Worm (Caenorhabditis elegans) whole organism, late embryonic: ENCODE data around the gene ZK662.6.

Experiments used
- C38D4.7 ChIP-seq: fragments of 200-800 bp; sonication (Bioruptor generic); optimal IDR thresholded peaks from 2 replicates; lab custom pipeline; 2018; ENCODE audit warnings: mild to moderate bottlenecking, missing genetic modification characterization, moderate library complexity, missing compliant biosample characterization
- T23F11.4 ChIP-seq: fragments of 200-800 bp; sonication (Bioruptor generic); optimal IDR thresholded peaks from 2 replicates; lab custom pipeline; 2018; ENCODE audit warnings: mild to moderate bottlenecking, missing genetic modification characterization, missing compliant biosample characterization
- ceh-14 ChIP-seq: sonication (generic microtip); optimal IDR thresholded peaks from 2 replicates; lab custom pipeline; 2016; ENCODE audit warnings: missing genotype, missing genetic modification characterization, missing compliant biosample characterization
- ceh-2 ChIP-seq: sonication (generic microtip); optimal IDR thresholded peaks from 2 replicates; lab custom pipeline; 2016; ENCODE audit warnings: missing genotype, missing genetic modification characterization, missing compliant biosample characterization
- ceh-22 ChIP-seq: sonication (generic microtip); optimal IDR thresholded peaks from 2 replicates; lab custom pipeline; 2017; ENCODE audit warnings: missing biosample characterization, missing genetic modification characterization
- ceh-45 ChIP-seq: fragments of 200-800 bp; sonication (Bioruptor generic); IDR thresholded peaks from 2 replicates; pipeline ENCODE4 v1.3.6; 2022; ENCODE audit warnings: missing genetic modification reagents, missing genetic modification characterization, missing compliant biosample characterization
- ceh-48 ChIP-seq: sonication (generic microtip); optimal IDR thresholded peaks from 2 replicates; lab custom pipeline; 2016; ENCODE audit warnings: missing genetic modification characterization, inconsistent platforms, missing compliant biosample characterization
- ceh-9 ChIP-seq: sonication (generic microtip); optimal IDR thresholded peaks from 2 replicates; lab custom pipeline; 2016; ENCODE audit warnings: mild to moderate bottlenecking, missing genetic modification characterization, inconsistent platforms, missing compliant biosample characterization
- elt-2 ChIP-seq: sonication (generic microtip); optimal IDR thresholded peaks from 2 replicates; lab custom pipeline; 2016; ENCODE audit warnings: missing genetic modification reagents, missing genetic modification characterization, missing compliant biosample characterization
- ets-4 ChIP-seq: sonication (generic microtip); optimal IDR thresholded peaks from 2 replicates; lab custom pipeline; 2016; ENCODE audit warnings: missing genetic modification characterization, missing compliant biosample characterization
- eyg-1 ChIP-seq: sonication (generic microtip); optimal IDR thresholded peaks from 2 replicates; lab custom pipeline; 2016; ENCODE audit warnings: missing genotype, missing genetic modification characterization, missing compliant biosample characterization
- fax-1 ChIP-seq: sonication (generic microtip); optimal IDR thresholded peaks from 2 replicates; lab custom pipeline; 2016; ENCODE audit warnings: missing genotype, missing genetic modification characterization, missing compliant biosample characterization
- hlh-13 ChIP-seq: fragments of 200-800 bp; sonication (Bioruptor generic); optimal IDR thresholded peaks from 2 replicates; lab custom pipeline; 2018; ENCODE audit warnings: mild to moderate bottlenecking, missing genetic modification characterization, missing compliant biosample characterization
- hlh-6 ChIP-seq: sonication (generic microtip); optimal IDR thresholded peaks from 2 replicates; lab custom pipeline; 2016; ENCODE audit warnings: missing genotype, missing genetic modification characterization, missing compliant biosample characterization
- lim-6 ChIP-seq: sonication (generic microtip); optimal IDR thresholded peaks from 2 replicates; lab custom pipeline; 2016; ENCODE audit warnings: missing genetic modification characterization, missing compliant biosample characterization
- mec-3 ChIP-seq: sonication (generic microtip); optimal IDR thresholded peaks from 2 replicates; lab custom pipeline; 2016; ENCODE audit warnings: borderline replicate concordance, missing genetic modification characterization, missing compliant biosample characterization
- nhr-232 ChIP-seq: sonication (generic microtip); optimal IDR thresholded peaks from 2 replicates; lab custom pipeline; 2016; ENCODE audit warnings: missing genetic modification characterization, missing compliant biosample characterization
- odd-2 ChIP-seq: sonication (generic microtip); optimal IDR thresholded peaks from 2 replicates; lab custom pipeline; 2017; ENCODE audit warnings: antibody characterized with exemption, mild to moderate bottlenecking, missing genetic modification characterization, missing compliant biosample characterization
- pag-3 ChIP-seq: sonication (generic microtip); optimal IDR thresholded peaks from 2 replicates; lab custom pipeline; 2016; ENCODE audit warnings: missing compliant biosample characterization, missing genetic modification characterization, borderline replicate concordance
- pros-1 ChIP-seq: fragments of 150-350 bp; optimal IDR thresholded peaks from 2 replicates; lab custom pipeline; 2014; ENCODE audit warnings: missing biosample characterization, missing genetic modification reagents, missing genetic modification characterization
- ref-2 ChIP-seq: sonication (generic microtip); optimal IDR thresholded peaks from 2 replicates; lab custom pipeline; 2016; ENCODE audit warnings: missing genetic modification characterization, missing compliant biosample characterization
- rnt-1 ChIP-seq: sonication (generic microtip); optimal IDR thresholded peaks from 2 replicates; lab custom pipeline; 2016; ENCODE audit warnings: missing genetic modification characterization, missing compliant biosample characterization
- sdc-2 ChIP-seq: sonication (generic microtip); optimal IDR thresholded peaks from 2 replicates; lab custom pipeline; 2016; ENCODE audit warnings: missing genotype, missing genetic modification characterization, missing compliant biosample characterization
- sox-2 ChIP-seq: fragments of 200-800 bp; sonication (Bioruptor generic); IDR thresholded peaks from 2 replicates; pipeline ENCODE4 v1.3.6; 2022; ENCODE audit warnings: missing genetic modification reagents, missing genetic modification characterization, missing compliant biosample characterization
- sox-4 ChIP-seq: sonication (generic microtip); optimal IDR thresholded peaks from 2 replicates; lab custom pipeline; 2017; ENCODE audit warnings: mild to moderate bottlenecking, missing genetic modification characterization, inconsistent platforms, missing compliant biosample characterization
- tbx-2 ChIP-seq: sonication (generic microtip); optimal IDR thresholded peaks from 2 replicates; lab custom pipeline; 2016; ENCODE audit warnings: missing genetic modification characterization, missing compliant biosample characterization
- tbx-7 ChIP-seq: sonication (generic microtip); optimal IDR thresholded peaks from 2 replicates; lab custom pipeline; 2016; ENCODE audit warnings: missing genotype, missing genetic modification characterization, missing compliant biosample characterization
- unc-42 ChIP-seq: sonication (generic microtip); optimal IDR thresholded peaks from 2 replicates; lab custom pipeline; 2016; ENCODE audit warnings: missing genotype, missing genetic modification characterization, missing compliant biosample characterization
- unc-55 ChIP-seq: sonication (generic microtip); optimal IDR thresholded peaks from 2 replicates; lab custom pipeline; 2017; ENCODE audit warnings: missing biosample characterization, missing genetic modification reagents, missing genetic modification characterization
- unc-86 ChIP-seq: sonication (generic microtip); optimal IDR thresholded peaks from 2 replicates; lab custom pipeline; 2016; ENCODE audit warnings: missing genetic modification characterization, missing compliant biosample characterization
- ztf-16 ChIP-seq: sonication (generic microtip); optimal IDR thresholded peaks from 2 replicates; lab custom pipeline; 2017; ENCODE audit warnings: missing genetic modification characterization, missing compliant biosample characterization

Gene ZK662.6

ce11 chrX:15718325-15718724, at the start of gene ZK662.6:
TSS of gene ZK662.6 (plus strand) at chrX:15718625.
- TF ChIP-seq sox-2 (GFP tag; lab: Robert Waterston, UW) = no peak
- no peak for TF ChIP-seq ceh-14 (tag; lab: Kevin White, UChicago)
- TF ChIP-seq unc-55 (GFP tag; lab: Kevin White, UChicago) = no peak
- TF ChIP-seq unc-42 (tag; lab: Kevin White, UChicago) = no peak
- TF ChIP-seq rnt-1 (tag; lab: Kevin White, UChicago) = no peak

- TF ChIP-seq nhr-232 (tag; lab: Kevin White, UChicago) (no peak), mec-3 (no peak), pros-1 (tag; lab: Kevin White, UChicago) (no peak), pag-3 (tag; lab: Kevin White, UChicago) (no peak), hlh-6 (tag; lab: Kevin White, UChicago) (no peak), elt-2 (tag; lab: Kevin White, UChicago) (no peak)
- TF ChIP-seq, all 69 proteins: peak for 0
These were observed 49.7 kb upstream of the ZK662.6 start for ce11 chrX:15668695-15669094.

- TF ChIP-seq pros-1 (tag; lab: Kevin White, UChicago) = no peak
- TF ChIP-seq sdc-2 (tag; lab: Kevin White, UChicago) = no peak
- TF ChIP-seq ceh-22 = no peak
- TF ChIP-seq sox-2 (GFP tag; lab: Robert Waterston, UW) = no peak
- no peak for TF ChIP-seq lim-6 (tag; lab: Kevin White, UChicago)
- TF ChIP-seq, all 69 proteins: peak for 0
These were observed 42.8 kb upstream of the ZK662.6 start, which contains the start of gene F59D12.2 for ce11 chrX:15675622-15676021. TSS of gene F59D12.2 (minus strand) at chrX:15675722.

- TF ChIP-seq sox-4 (tag; lab: Kevin White, UChicago) (no peak), ref-2 (tag; lab: Kevin White, UChicago) (no peak), tbx-7 (tag; lab: Kevin White, UChicago) (no peak), eyg-1 (tag; lab: Kevin White, UChicago) (no peak)
- TF ChIP-seq, all 69 proteins: peak for 0
These were observed 37.0 kb upstream of the ZK662.6 start, which contains the start of gene gpn-1 for ce11 chrX:15681393-15681792. TSS of gene gpn-1 (plus strand) at chrX:15681693.

ce11 chrX:15689244-15689643, 29.2 kb upstream of the ZK662.6 start, which contains the start of gene C03H12.1:
TSS of gene C03H12.1 (plus strand) at chrX:15689449.
- TF ChIP-seq ceh-9 (tag; lab: Kevin White, UChicago) (no peak), odd-2 (tag; lab: Kevin White, UChicago) (no peak), ref-2 (tag; lab: Kevin White, UChicago) (no peak), hlh-13 (GFP tag; lab: Kevin White, UChicago) (no peak), elt-2 (tag; lab: Kevin White, UChicago) (peak; percentile 12)

ce11 chrX:15693466-15693865, 25.0 kb upstream of the ZK662.6 start:
- TF ChIP-seq T23F11.4 (GFP tag; lab: Kevin White, UChicago) (no peak), fax-1 (tag; lab: Kevin White, UChicago) (no peak), ref-2 (tag; lab: Kevin White, UChicago) (no peak), unc-86 (tag; lab: Kevin White, UChicago) (no peak), ceh-45 (GFP tag; lab: Robert Waterston, UW) (no peak), ceh-48 (tag; lab: Kevin White, UChicago) (no peak), ceh-2 (tag; lab: Kevin White, UChicago) (no peak), C38D4.7 (no peak), sox-4 (tag; lab: Kevin White, UChicago) (no peak), ztf-16 (tag; lab: Kevin White, UChicago) (no peak)

ce11 chrX:15696400-15696799, 22.0 kb upstream of the ZK662.6 start, which contains the start of gene ZK662.2:
TSS of gene ZK662.2 (plus strand) at chrX:15696700.
- TF ChIP-seq elt-2 (tag; lab: Kevin White, UChicago) = no peak
- TF ChIP-seq tbx-2 = peak; percentile 2
- TF ChIP-seq ets-4 (tag; lab: Kevin White, UChicago) = no peak
